Worm (Caenorhabditis elegans) whole organism, L3 larva: ENCODE results near the gene K11D9.3.

ENCODE experiments used
- R02D3.7 ChIP-seq: fragments of 150-350 bp; optimal IDR thresholded peaks from 2 replicates; lab custom pipeline; 2014; ENCODE audit warnings: missing biosample characterization, missing genetic modification characterization
- ZK546.5 ChIP-seq: sonication (generic microtip); optimal IDR thresholded peaks from 2 replicates; lab custom pipeline; 2017; ENCODE audit warnings: missing biosample characterization, missing genetic modification characterization
- aly-2 ChIP-seq: fragments of 150-350 bp; optimal IDR thresholded peaks from 2 replicates; lab custom pipeline; 2014; ENCODE audit warnings: missing biosample characterization, missing genetic modification characterization
- ama-1 ChIP-seq: fragments of 150-350 bp; optimal IDR thresholded peaks from 2 replicates; lab custom pipeline; 2018
- ceh-16 ChIP-seq: sonication (generic microtip); optimal IDR thresholded peaks from 2 replicates; lab custom pipeline; 2017; ENCODE audit warnings: missing biosample characterization, missing genetic modification characterization
- ceh-28 ChIP-seq: fragments of 150-350 bp; optimal IDR thresholded peaks from 2 replicates; lab custom pipeline; 2014; ENCODE audit warnings: missing biosample characterization, missing genetic modification reagents, missing genetic modification characterization
- ceh-82 ChIP-seq: fragments of 150-350 bp; optimal IDR thresholded peaks from 2 replicates; lab custom pipeline; 2014; ENCODE audit warnings: missing biosample characterization, missing genetic modification characterization
- ceh-9 ChIP-seq: sonication (generic microtip); optimal IDR thresholded peaks from 2 replicates; lab custom pipeline; 2018; ENCODE audit warnings: missing biosample characterization, missing genetic modification characterization
- daf-12 ChIP-seq: fragments of 150-350 bp; optimal IDR thresholded peaks from 2 replicates; lab custom pipeline; 2014; ENCODE audit warnings: missing biosample characterization, missing genetic modification reagents, missing genetic modification characterization
- egl-27 ChIP-seq: sonication (generic microtip); optimal IDR thresholded peaks from 4 replicates; lab custom pipeline; 2017; ENCODE audit warnings: missing biosample characterization, missing genetic modification reagents, missing genetic modification characterization
- egl-5 ChIP-seq: fragments of 150-350 bp; optimal IDR thresholded peaks from 2 replicates; lab custom pipeline; 2017; ENCODE audit warnings: missing biosample characterization, missing genetic modification reagents, missing genetic modification characterization, inconsistent platforms
- elt-1 ChIP-seq: fragments of 150-350 bp; optimal IDR thresholded peaks from 2 replicates; lab custom pipeline; 2014; ENCODE audit warnings: missing biosample characterization, missing genetic modification characterization
- elt-2 ChIP-seq: sonication (generic microtip); optimal IDR thresholded peaks from 2 replicates; lab custom pipeline; 2016; ENCODE audit warnings: missing genetic modification reagents, mild to moderate bottlenecking, missing genetic modification characterization, missing compliant biosample characterization
- elt-3 ChIP-seq, 3 experiments: fragments of 150-350 bp in 1 of 3; sonication (generic microtip) in 2 of 3; optimal IDR thresholded peaks; 2 replicates in 2 of 3; 4 replicates in 1 of 3; lab custom pipeline; 2014 to 2017; ENCODE audit warnings: missing biosample characterization in 3 of 3, missing genetic modification characterization in 3 of 3
- eor-1 ChIP-seq, 2 experiments: fragments of 150-350 bp; optimal IDR thresholded peaks; 2 replicates each; lab custom pipeline; 2014 to 2018; ENCODE audit warnings: missing biosample characterization in 2 of 2, missing genetic modification characterization in 2 of 2
- fkh-10 ChIP-seq: sonication (generic microtip); optimal IDR thresholded peaks from 2 replicates; lab custom pipeline; 2017; ENCODE audit warnings: missing biosample characterization, missing genetic modification reagents, missing genetic modification characterization
- fkh-2 ChIP-seq: fragments of 150-350 bp; optimal IDR thresholded peaks from 2 replicates; lab custom pipeline; 2014; ENCODE audit warnings: missing biosample characterization, missing genetic modification reagents, missing genetic modification characterization
- fos-1 ChIP-seq: fragments of 150-350 bp; optimal IDR thresholded peaks from 2 replicates; lab custom pipeline; 2014; ENCODE audit warnings: missing biosample characterization, missing genetic modification characterization
- hmg-11 ChIP-seq: sonication (generic microtip); optimal IDR thresholded peaks from 2 replicates; lab custom pipeline; 2016; ENCODE audit warnings: missing genetic modification characterization, missing compliant biosample characterization
- jun-1 ChIP-seq: fragments of 150-350 bp; optimal IDR thresholded peaks from 2 replicates; lab custom pipeline; 2014; ENCODE audit warnings: missing biosample characterization, missing genetic modification reagents, missing genetic modification characterization
- lin-15B ChIP-seq: fragments of 150-350 bp; optimal IDR thresholded peaks from 2 replicates; lab custom pipeline; 2014; ENCODE audit warnings: missing biosample characterization, missing genetic modification characterization
- lin-39 ChIP-seq: fragments of 150-350 bp; optimal IDR thresholded peaks from 2 replicates; lab custom pipeline; 2018; ENCODE audit warnings: missing biosample characterization, missing genetic modification reagents, missing genetic modification characterization
- lsy-12 ChIP-seq: sonication (generic microtip); optimal IDR thresholded peaks from 2 replicates; lab custom pipeline; 2016; ENCODE audit warnings: mild to moderate bottlenecking, missing genetic modification characterization, missing compliant biosample characterization
- mdl-1 ChIP-seq: fragments of 150-350 bp; optimal IDR thresholded peaks from 2 replicates; lab custom pipeline; 2014; ENCODE audit warnings: missing biosample characterization, missing genetic modification characterization
- mml-1 ChIP-seq: fragments of 150-350 bp; sonication (generic microtip); optimal IDR thresholded peaks from 3 replicates; lab custom pipeline; 2014; ENCODE audit warnings: missing biosample characterization, missing genetic modification characterization
- nfya-1 ChIP-seq: sonication (generic microtip); optimal IDR thresholded peaks from 2 replicates; lab custom pipeline; 2017; ENCODE audit warnings: missing genetic modification characterization, mild to moderate bottlenecking, missing compliant biosample characterization, antibody characterized with exemption, moderate library complexity; ENCODE audit not compliant: insufficient read depth
- nhr-11 ChIP-seq: fragments of 150-350 bp; optimal IDR thresholded peaks from 2 replicates; lab custom pipeline; 2014; ENCODE audit warnings: missing biosample characterization, missing genetic modification characterization
- nhr-12 ChIP-seq: fragments of 150-350 bp; optimal IDR thresholded peaks from 2 replicates; lab custom pipeline; 2014; ENCODE audit warnings: missing biosample characterization, missing genetic modification characterization
- nhr-23 ChIP-seq: fragments of 150-350 bp; optimal IDR thresholded peaks from 2 replicates; lab custom pipeline; 2014; ENCODE audit warnings: missing biosample characterization, missing genetic modification reagents, missing genetic modification characterization
- nhr-237 ChIP-seq: fragments of 150-350 bp; optimal IDR thresholded peaks from 2 replicates; lab custom pipeline; 2014; ENCODE audit warnings: missing biosample characterization, missing genetic modification characterization
- nhr-25 ChIP-seq: sonication (generic microtip); optimal IDR thresholded peaks from 2 replicates; lab custom pipeline; 2017; ENCODE audit warnings: missing biosample characterization, missing genetic modification characterization
- nhr-28 ChIP-seq: fragments of 150-350 bp; optimal IDR thresholded peaks from 2 replicates; lab custom pipeline; 2014; ENCODE audit warnings: missing biosample characterization, missing genetic modification characterization
- nhr-67 ChIP-seq: fragments of 150-350 bp; optimal IDR thresholded peaks from 2 replicates; lab custom pipeline; 2014; ENCODE audit warnings: missing biosample characterization, missing genetic modification characterization
- nhr-76 ChIP-seq: fragments of 150-350 bp; sonication (generic microtip); optimal IDR thresholded peaks from 5 replicates; lab custom pipeline; 2014; ENCODE audit warnings: missing biosample characterization, missing genetic modification characterization
- nhr-77 ChIP-seq: fragments of 150-350 bp; optimal IDR thresholded peaks from 2 replicates; lab custom pipeline; 2014; ENCODE audit warnings: missing biosample characterization, missing genetic modification characterization
- pha-4 ChIP-seq: fragments of 150-350 bp; optimal IDR thresholded peaks from 2 replicates; lab custom pipeline; 2014; ENCODE audit warnings: missing biosample characterization, missing genetic modification reagents, missing genetic modification characterization
- pqm-1 ChIP-seq: fragments of 150-350 bp; optimal IDR thresholded peaks from 2 replicates; lab custom pipeline; 2017; ENCODE audit warnings: missing biosample characterization, missing genetic modification characterization, inconsistent platforms
- sea-2 ChIP-seq: fragments of 150-350 bp; sonication (generic microtip); optimal IDR thresholded peaks from 4 replicates; lab custom pipeline; 2014; ENCODE audit warnings: missing biosample characterization, missing genetic modification reagents, missing genetic modification characterization
- skn-1 ChIP-seq: fragments of 150-350 bp; optimal IDR thresholded peaks from 2 replicates; lab custom pipeline; 2014; ENCODE audit warnings: missing biosample characterization, missing genetic modification characterization
- snpc-4 ChIP-seq: fragments of 150-350 bp; optimal IDR thresholded peaks from 2 replicates; lab custom pipeline; 2014; ENCODE audit warnings: missing biosample characterization, missing genetic modification characterization
- tbx-2 ChIP-seq: sonication (generic microtip); optimal IDR thresholded peaks from 2 replicates; lab custom pipeline; 2016; ENCODE audit warnings: mild to moderate bottlenecking, missing genetic modification characterization, missing compliant biosample characterization
- unc-39 ChIP-seq: sonication (generic microtip); optimal IDR thresholded peaks from 4 replicates; lab custom pipeline; 2017; ENCODE audit warnings: missing biosample characterization, missing genetic modification characterization
- unc-62 ChIP-seq: fragments of 150-350 bp; sonication (generic microtip); optimal IDR thresholded peaks from 4 replicates; lab custom pipeline; 2014; ENCODE audit warnings: missing biosample characterization, missing genetic modification reagents, missing genetic modification characterization
- zag-1 ChIP-seq: fragments of 150-350 bp; optimal IDR thresholded peaks from 2 replicates; lab custom pipeline; 2014; ENCODE audit warnings: missing biosample characterization, missing genetic modification characterization
- ztf-11 ChIP-seq: fragments of 150-350 bp; optimal IDR thresholded peaks from 2 replicates; lab custom pipeline; 2014; ENCODE audit warnings: missing biosample characterization, missing genetic modification characterization
- ztf-4 ChIP-seq: fragments of 150-350 bp; optimal IDR thresholded peaks from 2 replicates; lab custom pipeline; 2014; ENCODE audit warnings: missing biosample characterization, missing genetic modification characterization

K11D9.3 gene

DNA sequence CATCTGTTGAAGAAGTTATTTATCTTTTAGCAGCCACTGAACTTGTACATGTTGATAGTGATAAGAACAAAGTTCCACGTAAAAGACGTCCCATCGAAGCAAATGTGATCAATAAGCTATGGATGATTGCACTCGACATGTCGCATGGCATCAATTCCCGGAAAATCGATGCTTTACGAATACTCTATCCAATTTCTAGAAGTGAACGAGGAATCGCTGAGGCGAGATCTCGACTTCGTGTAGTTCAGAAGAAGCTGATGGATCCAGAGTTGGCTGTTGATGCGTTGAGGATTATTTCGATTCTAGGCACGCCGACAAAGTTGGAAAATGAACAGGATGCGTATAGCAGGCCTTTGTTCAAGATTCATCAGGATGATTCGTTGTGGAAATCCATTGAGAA is 32.3 kb downstream of the K11D9.3 start:
- TF ChIP-seq lsy-12 (no peak), tbx-2 (tag; lab: Kevin White, UChicago) (no peak), nhr-77 (tag; lab: Kevin White, UChicago) (no peak), nhr-67 (tag; lab: Kevin White, UChicago) (no peak), ztf-11 (tag; lab: Kevin White, UChicago) (no peak), eor-1 (tag; optimal IDR thresholded peaks at IDR 0.05; lab: Kevin White, UChicago) (no peak), snpc-4 (no peak)

DNA sequence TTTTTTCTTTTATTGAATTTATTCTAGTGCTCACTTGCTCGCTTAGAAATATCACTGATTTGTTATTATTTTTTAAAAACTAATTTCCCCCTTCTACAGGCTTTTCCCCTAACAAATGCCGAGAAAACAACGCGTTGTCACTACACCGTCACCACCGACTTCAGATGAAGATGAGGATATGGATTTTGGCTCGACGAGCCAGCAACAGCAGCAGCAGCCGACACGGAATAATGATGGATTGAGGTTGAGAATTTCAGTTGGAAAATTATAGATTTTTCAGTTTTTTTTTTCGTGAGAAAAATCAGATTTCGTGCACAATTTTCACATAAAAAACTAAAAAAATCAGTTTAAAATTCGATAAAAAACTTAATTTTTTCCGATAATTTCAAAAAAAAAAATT is 39.0 kb downstream of the K11D9.3 start, which contains the start of gene dpy-28:
TSS of gene dpy-28 (plus strand) at position 100 of the 400 bp plus-strand sequence.
- TF ChIP-seq aly-2 (tag; lab: Kevin White, UChicago) (no peak), nhr-67 (tag; lab: Kevin White, UChicago) (no peak), elt-2 (tag; lab: Kevin White, UChicago) (peak; percentile 5), fkh-10 (no peak), lsy-12 (peak; percentile 23), lin-39 (no peak), elt-1 (no peak), ama-1 (lab: Kevin White, UChicago) (peak; percentile 66), fos-1 (tag; lab: Kevin White, UChicago) (no peak), sea-2 (GFP tag; lab: Kevin White, UChicago) (no peak)

DNA sequence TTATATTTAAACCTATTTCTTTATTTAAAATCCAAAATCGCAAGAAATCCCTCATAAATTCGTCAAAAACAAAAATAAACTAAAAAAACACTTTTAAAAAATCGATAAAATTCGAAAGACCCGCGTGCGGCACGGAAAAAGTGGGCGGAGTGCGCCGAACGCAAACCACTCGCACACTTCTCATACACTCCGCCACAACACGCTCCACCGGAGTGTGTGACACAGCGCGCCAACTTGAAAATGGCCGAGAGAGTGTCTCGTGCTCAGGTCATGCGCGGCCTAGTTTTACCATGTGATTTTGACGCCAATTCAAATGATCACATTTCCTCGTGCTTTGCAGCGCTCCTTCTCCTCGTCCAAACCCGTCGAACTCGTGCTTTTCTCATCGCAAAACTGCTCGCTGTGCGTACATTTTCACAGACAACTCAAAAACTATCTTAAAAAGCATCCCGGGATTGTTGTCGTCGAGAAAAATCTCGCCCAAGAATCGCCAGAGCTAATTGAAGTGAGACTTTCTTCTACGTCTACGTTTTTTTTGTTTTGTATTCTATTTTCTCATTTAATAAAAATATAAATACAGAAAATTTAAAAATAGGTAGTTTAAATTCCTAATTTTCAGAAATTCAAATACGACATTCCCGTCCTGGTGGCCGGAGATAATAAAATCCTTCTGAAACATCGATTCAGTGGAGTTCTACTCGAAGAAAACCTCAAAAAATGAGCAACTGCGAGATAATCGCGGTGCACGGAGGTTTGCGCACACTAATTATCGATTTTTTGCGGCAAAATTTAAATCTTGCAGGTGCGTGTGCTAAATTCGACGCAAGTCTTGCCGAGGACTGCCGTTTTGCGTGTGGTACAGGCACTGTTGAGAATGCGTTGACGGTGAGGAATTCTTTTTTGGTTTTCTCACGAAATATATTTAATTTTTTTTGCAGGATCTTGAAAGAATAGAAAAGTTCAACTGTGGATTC is 42.7 kb downstream of the K11D9.3 start, which contains the start of gene tasp-1:
TSS of gene tasp-1 (plus strand) at position 258 of the 974 bp plus-strand sequence.
- TF ChIP-seq ceh-28 (tag; lab: Kevin White, UChicago) (peak; percentile 99), hmg-11 (peak; percentile 100), pqm-1 (tag; lab: Kevin White, UChicago) (peak; percentile 97), daf-12 (tag; lab: Kevin White, UChicago) (peak; percentile 83), sea-2 (GFP tag; lab: Kevin White, UChicago) (peak; percentile 96), nhr-11 (peak; percentile 100), ama-1 (lab: Kevin White, UChicago) (peak; percentile 85), tbx-2 (tag; lab: Kevin White, UChicago) (peak; percentile 97), ZK546.5 (peak; percentile 73), nfya-1 (peak; percentile 99), ceh-16 (peak; percentile 77), jun-1 (tag; lab: Kevin White, UChicago) (peak; percentile 100), R02D3.7 (tag; lab: Kevin White, UChicago) (peak; percentile 98), mml-1 (tag; lab: Kevin White, UChicago) (peak; percentile 53), lin-15B (peak; percentile 100), nhr-237 (tag; lab: Kevin White, UChicago) (no peak), nhr-12 (tag; lab: Kevin White, UChicago) (no peak), unc-39 (peak; percentile 64), skn-1 (tag; lab: Kevin White, UChicago) (peak; percentile 98), fos-1 (tag; lab: Kevin White, UChicago) (peak; percentile 99), ztf-11 (tag; lab: Kevin White, UChicago) (peak; percentile 76), snpc-4 (peak; percentile 97), pha-4 (tag; lab: Kevin White, UChicago) (peak; percentile 100), aly-2 (tag; lab: Kevin White, UChicago) (peak; percentile 93), zag-1 (peak; percentile 90), elt-2 (tag; lab: Kevin White, UChicago) (peak; percentile 99), egl-27 (tag; lab: Kevin White, UChicago) (peak; percentile 97), elt-1 (peak; percentile 94), nhr-25 (tag; lab: Kevin White, UChicago) (peak; percentile 100), ztf-4 (peak; percentile 96), nhr-77 (tag; lab: Kevin White, UChicago) (peak; percentile 96), lsy-12 (peak; percentile 100), egl-5 (tag; lab: Kevin White, UChicago) (peak; percentile 98), nhr-28 (tag; lab: Kevin White, UChicago) (peak; percentile 88), ceh-9 (tag; lab: Kevin White, UChicago) (no peak), nhr-76 (tag; lab: Kevin White, UChicago) (peak; percentile 94), mdl-1 (tag; lab: Kevin White, UChicago) (peak; percentile 99), ceh-82 (tag; lab: Kevin White, UChicago) (peak; percentile 99), nhr-67 (tag; lab: Kevin White, UChicago) (peak; percentile 54), elt-3 (tag; optimal IDR thresholded peaks at IDR 0.05; lab: Kevin White, UChicago) (peak; percentile 97 to 100 (median 97)), lin-39 (peak; percentile 100), nhr-23 (tag; lab: Kevin White, UChicago) (peak; percentile 100), fkh-2 (peak; percentile 94), unc-62 (GFP tag; lab: Kevin White, UChicago) (peak; percentile 100)
